Worm (Caenorhabditis elegans) whole organism, L4/young adult: ENCODE results near the gene pkg-2.

Source experiments
- W03F9.2 ChIP-seq: fragments of 150-350 bp; optimal IDR thresholded peaks from 2 replicates; lab custom pipeline; 2014; ENCODE audit warnings: missing biosample characterization, missing genetic modification characterization
- dao-5 ChIP-seq: sonication (generic microtip); optimal IDR thresholded peaks from 2 replicates; lab custom pipeline; 2016; ENCODE audit warnings: missing genotype, missing genetic modification characterization, moderate library complexity, missing compliant biosample characterization
- him-1 ChIP-seq: sonication (generic microtip); optimal IDR thresholded peaks from 2 replicates; lab custom pipeline; 2016; ENCODE audit warnings: missing genotype, missing genetic modification reagents, missing genetic modification characterization, missing compliant biosample characterization

DNA sequence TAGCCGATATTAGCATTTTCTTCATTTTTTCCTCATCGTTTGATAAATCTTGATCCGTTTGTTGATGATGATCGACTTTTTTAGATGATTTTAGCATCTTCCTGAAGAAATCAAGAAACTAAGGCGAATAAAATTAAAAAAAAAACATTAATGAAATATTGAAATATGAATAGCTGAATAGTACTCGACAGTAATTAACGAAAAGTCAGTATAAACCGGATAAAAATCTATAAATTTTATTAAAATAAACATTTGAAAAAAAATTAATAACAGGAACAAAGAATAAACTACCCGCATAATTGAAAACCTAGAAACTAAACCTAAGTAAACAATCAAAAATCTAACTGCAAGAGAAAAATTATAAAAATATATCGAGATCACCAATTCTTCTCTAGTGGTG is 24.4 kb upstream of the pkg-2 start, which contains the start of gene C28C12.12:
- TF ChIP-seq W03F9.2 (tag; lab: Kevin White, UChicago) (no peak), him-1 (tag; lab: Kevin White, UChicago) (no peak), dao-5 (tag; lab: Kevin White, UChicago) (no peak)
